Fruit fly (Drosophila melanogaster) whole organism, prepupa: Measurements from ENCODE around the gene rsh.

Experiments
- Blimp-1 ChIP-seq: fragments of 200-800 bp; sonication (Bioruptor generic); optimal IDR thresholded peaks from 3 replicates; lab custom pipeline; 2017; ENCODE audit warnings: missing biosample characterization, missing genetic modification characterization, mild to moderate bottlenecking, moderate library complexity, missing genetic modification reagents
- CG10631 ChIP-seq: fragments of 200-800 bp; sonication (Bioruptor generic); optimal IDR thresholded peaks from 2 replicates; lab custom pipeline; 2016; ENCODE audit warnings: missing biosample characterization, missing genetic modification characterization
- CG10669 ChIP-seq: fragments of 200-800 bp; sonication (Bioruptor generic); optimal IDR thresholded peaks from 3 replicates; lab custom pipeline; 2018; ENCODE audit warnings: missing biosample characterization, mild to moderate bottlenecking, missing genetic modification characterization, moderate library complexity
- CG11294 ChIP-seq: fragments of 200-800 bp; sonication (Bioruptor generic); IDR thresholded peaks from 2 replicates; pipeline ENCODE4 v1.3.6; 2022; ENCODE audit warnings: missing biosample characterization, missing genetic modification characterization
- CG11902 ChIP-seq: fragments of 200-800 bp; sonication (Bioruptor generic); optimal IDR thresholded peaks from 3 replicates; lab custom pipeline; 2016; ENCODE audit warnings: missing biosample characterization, missing genetic modification characterization
- CG15336 ChIP-seq: fragments of 200-800 bp; sonication (Bioruptor generic); IDR thresholded peaks from 2 replicates; pipeline ENCODE4 v1.3.6; 2022; ENCODE audit warnings: missing biosample characterization, missing genetic modification characterization
- CG1621 ChIP-seq: fragments of 200-800 bp; sonication (Bioruptor generic); optimal IDR thresholded peaks from 3 replicates; lab custom pipeline; 2018; ENCODE audit warnings: missing biosample characterization, mild to moderate bottlenecking, missing genetic modification characterization
- CG16779 ChIP-seq: fragments of 200-800 bp; sonication (Bioruptor generic); optimal IDR thresholded peaks from 3 replicates; lab custom pipeline; 2017; ENCODE audit warnings: missing biosample characterization, mild to moderate bottlenecking, missing genetic modification characterization
- CG3032 ChIP-seq: fragments of 200-800 bp; optimal IDR thresholded peaks from 2 replicates; lab custom pipeline; 2019; ENCODE audit warnings: missing biosample characterization, mild to moderate bottlenecking, missing genetic modification characterization, moderate library complexity
- CG31627 ChIP-seq: fragments of 200-800 bp; sonication (Bioruptor generic); optimal IDR thresholded peaks from 3 replicates; lab custom pipeline; 2016; ENCODE audit warnings: missing biosample characterization, missing genetic modification characterization
- CG32006 ChIP-seq: fragments of 200-800 bp; sonication (Bioruptor generic); optimal IDR thresholded peaks from 3 replicates; lab custom pipeline; 2017; ENCODE audit warnings: missing biosample characterization, mild to moderate bottlenecking, missing genetic modification characterization
- CG34406 ChIP-seq: fragments of 200-800 bp; sonication (Bioruptor generic); optimal IDR thresholded peaks from 3 replicates; lab custom pipeline; 2016; ENCODE audit warnings: missing biosample characterization, missing genetic modification characterization
- CG4318 ChIP-seq: fragments of 200-800 bp; sonication (Bioruptor generic); optimal IDR thresholded peaks from 3 replicates; lab custom pipeline; 2017; ENCODE audit warnings: missing biosample characterization, mild to moderate bottlenecking, missing genetic modification characterization
- CG6163 ChIP-seq: fragments of 200-800 bp; sonication (Bioruptor generic); IDR thresholded peaks from 3 replicates; pipeline ENCODE4 v1.3.6; 2022; ENCODE audit warnings: missing biosample characterization, missing genetic modification characterization
- CG6276 ChIP-seq: fragments of 200-800 bp; sonication (Bioruptor generic); optimal IDR thresholded peaks from 2 replicates; lab custom pipeline; 2017; ENCODE audit warnings: missing biosample characterization, mild to moderate bottlenecking, missing genetic modification characterization
- CG6808 ChIP-seq: fragments of 200-800 bp; sonication (Bioruptor generic); optimal IDR thresholded peaks from 3 replicates; lab custom pipeline; 2017; ENCODE audit warnings: missing biosample characterization, missing genetic modification characterization, mild to moderate bottlenecking, moderate library complexity, missing genetic modification reagents
- CG7368 ChIP-seq: fragments of 200-800 bp; sonication (Bioruptor generic); optimal IDR thresholded peaks from 3 replicates; lab custom pipeline; 2016; ENCODE audit warnings: missing biosample characterization, missing genetic modification characterization
- CG8119 ChIP-seq: fragments of 200-800 bp; sonication (Bioruptor generic); IDR thresholded peaks from 3 replicates; pipeline ENCODE4 v1.3.6; 2022; ENCODE audit warnings: missing biosample characterization, missing genetic modification characterization
- CG8319 ChIP-seq: fragments of 200-800 bp; sonication (Bioruptor generic); optimal IDR thresholded peaks from 3 replicates; lab custom pipeline; 2016; ENCODE audit warnings: missing biosample characterization, missing genetic modification characterization
- CG8632 ChIP-seq: fragments of 200-800 bp; sonication (Bioruptor generic); optimal IDR thresholded peaks from 3 replicates; lab custom pipeline; 2016; ENCODE audit warnings: missing biosample characterization, missing genetic modification characterization
- CG9139 ChIP-seq: fragments of 200-800 bp; sonication (Bioruptor generic); optimal IDR thresholded peaks from 3 replicates; lab custom pipeline; 2017; ENCODE audit warnings: missing biosample characterization, mild to moderate bottlenecking, missing genetic modification characterization
- Eip78C ChIP-seq: fragments of 200-800 bp; sonication (Bioruptor generic); peaks from one replicate; lab custom pipeline; 2016; ENCODE audit warnings: missing biosample characterization, missing genetic modification characterization
- Ets21C ChIP-seq: fragments of 200-800 bp; sonication (Bioruptor generic); optimal IDR thresholded peaks from 3 replicates; lab custom pipeline; 2016; ENCODE audit warnings: missing biosample characterization, missing genetic modification characterization
- Ets96B ChIP-seq: fragments of 200-800 bp; optimal IDR thresholded peaks from 2 replicates; lab custom pipeline; 2019; ENCODE audit warnings: missing biosample characterization, mild to moderate bottlenecking, missing genetic modification characterization, moderate library complexity
- Gug ChIP-seq: fragments of 200-800 bp; sonication (Bioruptor generic); IDR thresholded peaks from 2 replicates; pipeline ENCODE4 v1.3.6; 2022; ENCODE audit warnings: missing biosample characterization, missing genetic modification characterization
- Hr38 ChIP-seq: sonication (Bioruptor generic); optimal IDR thresholded peaks from 2 replicates; lab custom pipeline; 2016; ENCODE audit warnings: missing biosample characterization, missing genetic modification characterization
- Hr39 ChIP-seq: fragments of 200-800 bp; sonication (Bioruptor generic); optimal IDR thresholded peaks from 2 replicates; lab custom pipeline; 2016; ENCODE audit warnings: missing biosample characterization, missing genetic modification characterization
- Lpt ChIP-seq: fragments of 200-800 bp; sonication (Bioruptor generic); optimal IDR thresholded peaks from 3 replicates; lab custom pipeline; 2016; ENCODE audit warnings: missing biosample characterization, missing genetic modification characterization
- OdsH ChIP-seq: fragments of 200-800 bp; sonication (Bioruptor generic); optimal IDR thresholded peaks from 3 replicates; lab custom pipeline; 2016; ENCODE audit warnings: missing biosample characterization, missing genetic modification characterization
- Smox ChIP-seq: fragments of 200-800 bp; sonication (Bioruptor generic); optimal IDR thresholded peaks from 3 replicates; lab custom pipeline; 2016; ENCODE audit warnings: missing biosample characterization, missing genetic modification characterization
- Sox102F ChIP-seq: fragments of 200-800 bp; sonication (Bioruptor generic); optimal IDR thresholded peaks from 2 replicates; lab custom pipeline; 2016; ENCODE audit warnings: missing biosample characterization, mild to moderate bottlenecking, missing genetic modification characterization
- Sox14 ChIP-seq: fragments of 200-800 bp; sonication (Bioruptor generic); optimal IDR thresholded peaks from 3 replicates; lab custom pipeline; 2016; ENCODE audit warnings: missing biosample characterization, missing genetic modification characterization
- Sox15 ChIP-seq: fragments of 200-800 bp; sonication (Bioruptor generic); optimal IDR thresholded peaks from 3 replicates; lab custom pipeline; 2016; ENCODE audit warnings: missing biosample characterization, missing genetic modification characterization
- achi ChIP-seq: fragments of 200-800 bp; sonication (Bioruptor generic); optimal IDR thresholded peaks from 3 replicates; lab custom pipeline; 2016; ENCODE audit warnings: missing biosample characterization, missing genetic modification characterization
- acj6 ChIP-seq: fragments of 200-800 bp; sonication (Bioruptor generic); optimal IDR thresholded peaks from 3 replicates; lab custom pipeline; 2016; ENCODE audit warnings: missing biosample characterization, missing genetic modification characterization
- cyc ChIP-seq: fragments of 200-800 bp; sonication (Bioruptor generic); optimal IDR thresholded peaks from 3 replicates; lab custom pipeline; 2016; ENCODE audit warnings: missing biosample characterization, missing genetic modification characterization
- dac ChIP-seq: fragments of 200-800 bp; sonication (Bioruptor generic); optimal IDR thresholded peaks from 2 replicates; lab custom pipeline; 2017; ENCODE audit warnings: missing biosample characterization, mild to moderate bottlenecking, missing genetic modification characterization
- dsx ChIP-seq: fragments of 200-800 bp; optimal IDR thresholded peaks from 3 replicates; lab custom pipeline; 2019; ENCODE audit warnings: missing biosample characterization, mild to moderate bottlenecking, missing genetic modification characterization, moderate library complexity; ENCODE audit not compliant: poor library complexity, severe bottlenecking
- esn ChIP-seq: fragments of 200-800 bp; sonication (Bioruptor generic); optimal IDR thresholded peaks from 2 replicates; lab custom pipeline; 2016; ENCODE audit warnings: missing biosample characterization, mild to moderate bottlenecking, missing genetic modification characterization, moderate library complexity
- fd59A ChIP-seq: fragments of 200-800 bp; sonication (Bioruptor generic); optimal IDR thresholded peaks from 2 replicates; lab custom pipeline; 2017; ENCODE audit warnings: missing biosample characterization, mild to moderate bottlenecking, missing genetic modification characterization, missing genetic modification reagents
- fkh ChIP-seq: fragments of 200-800 bp; sonication (Bioruptor generic); optimal IDR thresholded peaks from 3 replicates; lab custom pipeline; 2017; ENCODE audit warnings: missing biosample characterization, mild to moderate bottlenecking, missing genetic modification characterization, moderate library complexity
- net ChIP-seq: fragments of 200-800 bp; sonication (Bioruptor generic); optimal IDR thresholded peaks from 3 replicates; lab custom pipeline; 2016; ENCODE audit warnings: missing biosample characterization, missing genetic modification characterization
- pdm3 ChIP-seq: fragments of 200-800 bp; sonication (Bioruptor generic); optimal IDR thresholded peaks from 3 replicates; lab custom pipeline; 2016; ENCODE audit warnings: missing biosample characterization, missing genetic modification characterization
- ss ChIP-seq, 2 experiments: fragments of 200-800 bp; sonication (Bioruptor generic); optimal IDR thresholded peaks; 2 replicates in 1 of 2; 3 replicates in 1 of 2; lab custom pipeline; 2017 to 2018; ENCODE audit warnings: mild to moderate bottlenecking in 2 of 2, missing biosample characterization in 2 of 2, missing genetic modification characterization in 2 of 2, moderate library complexity in 1 of 2
- svp ChIP-seq: fragments of 200-800 bp; sonication (Bioruptor generic); peaks from one replicate; lab custom pipeline; 2016; ENCODE audit warnings: missing biosample characterization, missing genetic modification characterization
- topi ChIP-seq: fragments of 200-800 bp; sonication (Bioruptor generic); optimal IDR thresholded peaks from 3 replicates; lab custom pipeline; 2016; ENCODE audit warnings: missing biosample characterization, missing genetic modification characterization
- vri ChIP-seq: fragments of 200-800 bp; sonication (Bioruptor generic); optimal IDR thresholded peaks from 3 replicates; lab custom pipeline; 2016; ENCODE audit warnings: missing biosample characterization, mild to moderate bottlenecking, missing genetic modification characterization

Gene rsh

dm6 chrX:13094085-13094764, 105.8 kb downstream of the rsh start, which contains the start of gene CG2200 (continued):
- TF ChIP-seq ss (GFP tag; optimal IDR thresholded peaks at IDR 0.05; lab: Kevin White, UChicago) (no peak), svp (GFP tag; lab: Kevin White, UChicago) (peak; percentile 93), pdm3 (GFP tag; lab: Kevin White, UChicago) (peak; percentile 81), CG11902 (GFP tag; lab: Kevin White, UChicago) (peak; percentile 35), Blimp-1 (GFP tag; lab: Kevin White, UChicago) (peak; percentile 2), topi (GFP tag; lab: Kevin White, UChicago) (peak; percentile 78), CG8632 (GFP tag; lab: Kevin White, UChicago) (peak; percentile 57), acj6 (GFP tag; lab: Kevin White, UChicago) (peak; percentile 70), CG1621 (tag; lab: Kevin White, UChicago) (peak; percentile 38), CG34406 (GFP tag; lab: Kevin White, UChicago) (peak; percentile 60), CG6163 (peak; percentile 70), Gug (GFP tag; lab: Robert Waterston, UW) (peak; percentile 53), Smox (GFP tag; lab: Kevin White, UChicago) (peak; percentile 77), Lpt (GFP tag; lab: Kevin White, UChicago) (peak; percentile 13), Sox15 (GFP tag; lab: Kevin White, UChicago) (peak; percentile 62), CG11294 (peak; percentile 53; the same call in 1 of the 2 replicates), esn (GFP tag; lab: Kevin White, UChicago) (peak; percentile 84), Eip78C (GFP tag; lab: Kevin White, UChicago) (peak; percentile 88), Hr38 (no peak)
- TF ChIP-seq, all 60 proteins: peak for 51

DNA sequence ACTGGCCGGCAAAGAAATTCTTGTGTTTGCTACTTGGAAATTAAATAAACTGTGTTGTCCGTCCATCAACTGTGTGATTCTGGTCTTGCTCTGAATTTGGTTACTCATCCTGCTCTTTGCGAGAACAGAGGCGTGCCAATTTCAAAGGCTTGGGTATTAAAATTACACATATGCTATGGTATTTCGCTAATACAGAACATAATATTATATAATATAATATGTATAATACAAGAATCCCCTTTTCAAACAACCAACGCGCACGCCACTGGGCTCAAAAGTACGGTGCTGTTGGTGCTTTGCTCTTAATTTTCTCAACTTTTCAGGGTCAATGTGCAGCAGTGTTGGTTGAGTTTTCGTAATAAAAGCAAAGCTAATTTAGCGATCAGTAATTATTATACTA, 111.5 kb downstream of the rsh start:
- TF ChIP-seq CG11902 (GFP tag; lab: Kevin White, UChicago) (peak; percentile 14), pdm3 (GFP tag; lab: Kevin White, UChicago) (peak; percentile 40), CG10669 (GFP tag; lab: Kevin White, UChicago) (peak; percentile 36), net (peak; percentile 50), CG8119 (GFP tag; lab: Robert Waterston, UW) (peak; percentile 55), Sox102F (peak; percentile 59), CG31627 (GFP tag; lab: Kevin White, UChicago) (peak; percentile 41), CG7368 (GFP tag; lab: Kevin White, UChicago) (peak; percentile 34), Sox14 (GFP tag; lab: Kevin White, UChicago) (peak; percentile 24), CG34406 (GFP tag; lab: Kevin White, UChicago) (peak; percentile 72), dsx (GFP tag; lab: Kevin White, UChicago) (peak; percentile 36), CG16779 (tag; lab: Kevin White, UChicago) (no peak), Hr39 (peak; percentile 46), CG8319 (GFP tag; lab: Kevin White, UChicago) (peak; percentile 26), fd59A (no peak), svp (GFP tag; lab: Kevin White, UChicago) (peak; percentile 84), CG6276 (peak; percentile 6), achi (GFP tag; lab: Kevin White, UChicago) (peak; percentile 69), CG3032 (tag; lab: Kevin White, UChicago) (peak; percentile 52), Ets21C (GFP tag; lab: Kevin White, UChicago) (peak; percentile 27), CG1621 (tag; lab: Kevin White, UChicago) (no peak), OdsH (peak; percentile 60), CG6808 (no peak), CG4318 (GFP tag; lab: Kevin White, UChicago) (no peak), Ets96B (tag; lab: Kevin White, UChicago) (peak; percentile 48), Blimp-1 (GFP tag; lab: Kevin White, UChicago) (peak; percentile 48), CG32006 (GFP tag; lab: Kevin White, UChicago) (peak; percentile 64), fkh (peak; percentile 33), acj6 (GFP tag; lab: Kevin White, UChicago) (peak; percentile 67), CG9139 (GFP tag; lab: Kevin White, UChicago) (no peak), Hr38 (no peak), CG15336 (peak; percentile 65), CG10631 (GFP tag; lab: Kevin White, UChicago) (peak; percentile 66), dac (no peak), ss (GFP tag; optimal IDR thresholded peaks at IDR 0.05; lab: Kevin White, UChicago) (no peak), CG6163 (peak; percentile 84), vri (GFP tag; lab: Kevin White, UChicago) (peak; percentile 55), cyc (GFP tag; lab: Kevin White, UChicago) (peak; percentile 43)
